Worm (Caenorhabditis elegans): ENCODE results near the gene K02C4.2.

K02C4.2 gene

DNA sequence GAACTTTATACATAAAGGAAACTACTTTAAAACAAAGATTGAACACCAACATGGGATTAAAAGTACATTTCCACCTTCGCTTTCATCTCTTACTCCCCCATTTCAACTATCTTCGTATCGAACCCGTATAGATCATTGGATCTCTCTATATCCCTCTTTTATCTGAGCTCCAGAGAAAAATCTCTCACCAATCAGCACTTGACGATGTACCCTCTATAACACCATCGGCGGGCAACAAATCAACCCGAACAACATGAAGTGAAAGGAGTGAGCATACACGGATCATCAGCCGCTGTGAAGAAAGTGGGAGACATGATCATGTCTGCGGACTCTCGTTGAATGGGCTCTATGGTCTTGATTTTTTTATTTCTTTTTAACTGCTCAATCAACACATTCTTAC is 41.9 kb downstream of the K02C4.2 start:
- TF ChIP-seq tra-1 (GFP tag; IDR thresholded peaks at IDR 0.05) (no peak), daf-16 (GFP tag; optimal IDR thresholded peaks at IDR 0.05) (peak in 1 of 2 experiments; percentile 6), daf-16 (tag; optimal IDR thresholded peaks at IDR 0.05) (no peak)

- TF ChIP-seq hif-1 (tag; optimal IDR thresholded peaks at IDR 0.05) (peak in 1 of 2 experiments; percentile 31), dmd-6 (GFP tag; IDR thresholded peaks at IDR 0.05) (peak; percentile 26; the same call in 1 of the 2 replicates), T20F7.1 (GFP tag; optimal IDR thresholded peaks at IDR 0.05) (peak; percentile 47), hmg-1.1 (GFP tag; IDR thresholded peaks at IDR 0.05) (peak; percentile 38; the same call in 1 of the 2 replicates), zip-2 (tag; optimal IDR thresholded peaks at IDR 0.05) (no peak), ceh-28 (tag; optimal IDR thresholded peaks at IDR 0.05) (no peak), lin-29 (GFP tag; IDR thresholded peaks at IDR 0.05) (no peak), ZK337.2 (GFP tag; IDR thresholded peaks at IDR 0.05) (no peak), mep-1 (tag; optimal IDR thresholded peaks at IDR 0.05) (peak; percentile 70), lin-13 (GFP tag; optimal IDR thresholded peaks at IDR 0.05) (peak; percentile 42), daf-16 (GFP tag; optimal IDR thresholded peaks at IDR 0.05) (no peak), daf-16 (tag; optimal IDR thresholded peaks at IDR 0.05) (peak; percentile 57), lin-38 (GFP tag; IDR thresholded peaks at IDR 0.05) (peak; percentile 54), fos-1 (tag; optimal IDR thresholded peaks at IDR 0.05) (no peak), mes-2 (tag; optimal IDR thresholded peaks at IDR 0.05; ENCODE audit: poor library complexity, severe bottlenecking) (peak; percentile 75), daf-19 (GFP tag; conservative IDR thresholded peaks at IDR 0.05) (0 out of 2 replicates have a peak, but pooled peaks have one; percentile 17), D1046.2 (GFP tag; IDR thresholded peaks at IDR 0.05) (no peak), dmd-9 (GFP tag; IDR thresholded peaks at IDR 0.05) (no peak), vab-7 (GFP tag; IDR thresholded peaks at IDR 0.05) (no peak), mxl-3 (GFP tag; optimal IDR thresholded peaks at IDR 0.05) (peak; percentile 15), egl-43 (GFP tag; IDR thresholded peaks at IDR 0.05) (no peak), dve-1 (tag; optimal IDR thresholded peaks at IDR 0.05; ENCODE audit: insufficient read depth) (peak; percentile 72), rbr-2 (tag; optimal IDR thresholded peaks at IDR 0.05) (peak; percentile 6), ceh-20 (GFP tag; IDR thresholded peaks at IDR 0.05) (no peak), tra-1 (GFP tag; IDR thresholded peaks at IDR 0.05) (no peak), ztf-7 (tag; optimal IDR thresholded peaks at IDR 0.05) (peak; percentile 17), pha-4 (GFP tag; IDR thresholded peaks at IDR 0.05) (peak; percentile 14; the same call in 1 of the 2 replicates), pha-4 (tag; optimal IDR thresholded peaks at IDR 0.05) (peak; percentile 70), lsy-2 (tag; optimal IDR thresholded peaks at IDR 0.05) (peak; percentile 90 to 99), nhr-6 (tag; optimal IDR thresholded peaks at IDR 0.05) (peak; percentile 38), pqm-1 (tag; optimal IDR thresholded peaks at IDR 0.05) (peak; percentile 23), aha-1 (tag) (no peak), dpl-1 (GFP tag; optimal IDR thresholded peaks at IDR 0.05) (peak; percentile 69), hlh-30 (tag; optimal IDR thresholded peaks at IDR 0.05; ENCODE audit: insufficient read depth) (peak; percentile 42), hlh-11 (tag; optimal IDR thresholded peaks at IDR 0.05) (peak; percentile 44), nhr-28 (tag; optimal IDR thresholded peaks at IDR 0.05) (peak; percentile 49)
Measured at ce11 chrII:8124867-8125266, 49.3 kb downstream of the K02C4.2 start, which contains the start of gene ire-1. TSS of gene ire-1 (minus strand) at chrII:8124910.

- TF ChIP-seq ztf-7 (tag; optimal IDR thresholded peaks at IDR 0.05), result no peak
- peak; percentile 73 for TF ChIP-seq aha-1 (tag)
- peak in 1 of 2 experiments; percentile 83 for TF ChIP-seq unc-62 (GFP tag; optimal IDR thresholded peaks at IDR 0.05 in 1 of 2)
- no peak for TF ChIP-seq unc-62 (tag; optimal IDR thresholded peaks at IDR 0.05)
Measured at ce11 chrII:8125439-8125838, 49.9 kb downstream of the K02C4.2 start.
